Fruit fly (Drosophila melanogaster) whole organism, embryonic: ENCODE data around the gene CG14221.

Experiments
- Bdp1 ChIP-seq: fragments of 200-800 bp; sonication (Bioruptor generic); optimal IDR thresholded peaks from 3 replicates; lab custom pipeline; 2016; ENCODE audit warnings: missing biosample characterization, missing genetic modification characterization
- CG10462 ChIP-seq: fragments of 200-800 bp; sonication (Bioruptor generic); optimal IDR thresholded peaks from 2 replicates; lab custom pipeline; 2016; ENCODE audit warnings: missing biosample characterization, missing genetic modification characterization
- CG11560 ChIP-seq: fragments of 200-800 bp; sonication (Bioruptor generic); IDR thresholded peaks from 3 replicates; pipeline ENCODE4 v1.3.6; 2022; ENCODE audit warnings: missing biosample characterization, missing genetic modification characterization
- CG12104 ChIP-seq: fragments of 200-800 bp; sonication (Bioruptor generic); optimal IDR thresholded peaks from 3 replicates; lab custom pipeline; 2016; ENCODE audit warnings: missing biosample characterization, missing genetic modification characterization
- CG12155 ChIP-seq: fragments of 200-800 bp; sonication (Bioruptor generic); optimal IDR thresholded peaks from 3 replicates; lab custom pipeline; 2016; ENCODE audit warnings: missing biosample characterization, missing genetic modification characterization
- CG12299 ChIP-seq: fragments of 200-800 bp; sonication (Bioruptor generic); optimal IDR thresholded peaks from 2 replicates; lab custom pipeline; 2018; ENCODE audit warnings: missing biosample characterization, mild to moderate bottlenecking, missing genetic modification characterization
- CG12744 ChIP-seq: fragments of 200-800 bp; sonication (Bioruptor generic); optimal IDR thresholded peaks from 2 replicates; lab custom pipeline; 2016; ENCODE audit warnings: missing biosample characterization, missing genetic modification characterization
- CG12769 ChIP-seq: fragments of 200-800 bp; sonication (Bioruptor generic); optimal IDR thresholded peaks from 2 replicates; lab custom pipeline; 2019; ENCODE audit warnings: missing biosample characterization, mild to moderate bottlenecking, missing genetic modification characterization, moderate library complexity
- CG13123 ChIP-seq: fragments of 200-800 bp; sonication (Bioruptor generic); optimal IDR thresholded peaks from 2 replicates; lab custom pipeline; 2016; ENCODE audit warnings: missing biosample characterization, missing genetic modification characterization
- CG14860 ChIP-seq: fragments of 200-800 bp; sonication (Bioruptor generic); IDR thresholded peaks from 3 replicates; pipeline ENCODE4 v1.3.6; 2022; ENCODE audit warnings: missing biosample characterization, missing genetic modification characterization; ENCODE audit not compliant: partially characterized antibody
- CG15011 ChIP-seq: fragments of 200-800 bp; sonication (Bioruptor generic); optimal IDR thresholded peaks from 3 replicates; lab custom pipeline; 2018; ENCODE audit warnings: missing biosample characterization, mild to moderate bottlenecking, missing genetic modification characterization
- CG16779 ChIP-seq: fragments of 200-800 bp; sonication (Bioruptor generic); IDR thresholded peaks from 2 replicates; pipeline ENCODE4 v1.3.6; 2022; ENCODE audit warnings: missing biosample characterization, missing genetic modification characterization
- CG17328 ChIP-seq: fragments of 200-800 bp; sonication (Bioruptor generic); IDR thresholded peaks from 2 replicates; pipeline ENCODE4 v1.3.6; 2022; ENCODE audit warnings: missing biosample characterization, missing genetic modification characterization
- CG18476 ChIP-seq: fragments of 200-800 bp; sonication (Bioruptor generic); optimal IDR thresholded peaks from 2 replicates; lab custom pipeline; 2016; ENCODE audit warnings: missing biosample characterization, mild to moderate bottlenecking, missing genetic modification characterization
- CG2120 ChIP-seq: fragments of 200-800 bp; sonication (Bioruptor generic); optimal IDR thresholded peaks from 3 replicates; lab custom pipeline; 2016; ENCODE audit warnings: missing biosample characterization, missing genetic modification characterization
- CG2129 ChIP-seq: fragments of 200-800 bp; sonication (Bioruptor generic); IDR thresholded peaks from 2 replicates; pipeline ENCODE4 v1.3.6; 2022; ENCODE audit warnings: missing biosample characterization, missing genetic modification characterization; ENCODE audit not compliant: partially characterized antibody
- CG32532 ChIP-seq: fragments of 200-800 bp; sonication (Bioruptor generic); IDR thresholded peaks from 2 replicates; pipeline ENCODE4 v1.3.6; 2022; ENCODE audit warnings: missing biosample characterization, missing genetic modification characterization
- CG34376 ChIP-seq: fragments of 200-800 bp; sonication (Bioruptor generic); optimal IDR thresholded peaks from 2 replicates; lab custom pipeline; 2018; ENCODE audit warnings: missing biosample characterization, mild to moderate bottlenecking, missing genetic modification characterization
- CG6254 ChIP-seq: fragments of 200-800 bp; sonication (Bioruptor generic); optimal IDR thresholded peaks from 3 replicates; lab custom pipeline; 2017; ENCODE audit warnings: mild to moderate bottlenecking, missing biosample characterization, missing genetic modification reagents, missing genetic modification characterization
- CG6654 ChIP-seq: fragments of 200-800 bp; sonication (Bioruptor generic); optimal IDR thresholded peaks from 2 replicates; lab custom pipeline; 2017; ENCODE audit warnings: missing biosample characterization, mild to moderate bottlenecking, missing genetic modification characterization
- CG7271 ChIP-seq: fragments of 200-800 bp; sonication (Bioruptor generic); optimal IDR thresholded peaks from 2 replicates; lab custom pipeline; 2018; ENCODE audit warnings: missing biosample characterization, mild to moderate bottlenecking, missing genetic modification characterization, moderate library complexity
- CG7745 ChIP-seq: fragments of 200-800 bp; sonication (Bioruptor generic); optimal IDR thresholded peaks from 2 replicates; lab custom pipeline; 2018; ENCODE audit warnings: missing biosample characterization, mild to moderate bottlenecking, missing genetic modification characterization, moderate library complexity
- CG8281 ChIP-seq: fragments of 200-800 bp; sonication (Bioruptor generic); optimal IDR thresholded peaks from 2 replicates; lab custom pipeline; 2018; ENCODE audit warnings: missing biosample characterization, mild to moderate bottlenecking, missing genetic modification characterization, moderate library complexity
- Chrac-16 ChIP-seq: fragments of 200-800 bp; sonication (Bioruptor generic); optimal IDR thresholded peaks from 3 replicates; lab custom pipeline; 2016; ENCODE audit warnings: missing biosample characterization, missing genetic modification characterization
- D19B ChIP-seq: fragments of 200-800 bp; sonication (Bioruptor generic); optimal IDR thresholded peaks from 2 replicates; lab custom pipeline; 2017; ENCODE audit warnings: missing biosample characterization, mild to moderate bottlenecking, missing genetic modification characterization
- Dip2 ChIP-seq: fragments of 200-800 bp; sonication (Bioruptor generic); IDR thresholded peaks from 2 replicates; pipeline ENCODE4 v1.3.6; 2022; ENCODE audit warnings: missing biosample characterization, missing genetic modification characterization
- Elba2 ChIP-seq: fragments of 200-800 bp; sonication (Bioruptor generic); optimal IDR thresholded peaks from 3 replicates; lab custom pipeline; 2016; ENCODE audit warnings: missing biosample characterization, missing genetic modification characterization
- Fer3 ChIP-seq: fragments of 200-800 bp; sonication (Bioruptor generic); optimal IDR thresholded peaks from 2 replicates; lab custom pipeline; 2018; ENCODE audit warnings: missing biosample characterization, mild to moderate bottlenecking, missing genetic modification characterization, moderate library complexity
- HLH3B ChIP-seq: fragments of 200-800 bp; sonication (Bioruptor generic); IDR thresholded peaks from 2 replicates; pipeline ENCODE4 v1.3.6; 2022; ENCODE audit warnings: missing biosample characterization, missing genetic modification characterization
- HmgD ChIP-seq: fragments of 200-800 bp; sonication (Bioruptor generic); optimal IDR thresholded peaks from 3 replicates; lab custom pipeline; 2016; ENCODE audit warnings: missing biosample characterization, missing genetic modification characterization
- NfI ChIP-seq: fragments of 200-800 bp; sonication (Bioruptor generic); optimal IDR thresholded peaks from 3 replicates; lab custom pipeline; 2018; ENCODE audit warnings: missing biosample characterization, mild to moderate bottlenecking, missing genetic modification characterization, moderate library complexity
- Optix ChIP-seq: fragments of 200-800 bp; sonication (Bioruptor generic); IDR thresholded peaks from 3 replicates; pipeline ENCODE4 v1.3.6; 2022; ENCODE audit warnings: missing biosample characterization, missing genetic modification characterization
- Ravus ChIP-seq: fragments of 200-800 bp; sonication (Bioruptor generic); IDR thresholded peaks from 2 replicates; pipeline ENCODE4 v1.3.6; 2022; ENCODE audit warnings: missing biosample characterization, missing genetic modification characterization
- Sox102F ChIP-seq: fragments of 200-800 bp; sonication (Bioruptor generic); optimal IDR thresholded peaks from 2 replicates; lab custom pipeline; 2018; ENCODE audit warnings: missing biosample characterization, mild to moderate bottlenecking, missing genetic modification characterization, moderate library complexity
- Xbp1 ChIP-seq: fragments of 200-800 bp; sonication (Bioruptor generic); optimal IDR thresholded peaks from 3 replicates; lab custom pipeline; 2016; ENCODE audit warnings: missing biosample characterization, mild to moderate bottlenecking, missing genetic modification characterization
- ab ChIP-seq: fragments of 200-800 bp; sonication (Bioruptor generic); optimal IDR thresholded peaks from 2 replicates; lab custom pipeline; 2016; ENCODE audit warnings: missing biosample characterization, missing genetic modification characterization
- ato ChIP-seq: fragments of 200-800 bp; sonication (Bioruptor generic); IDR thresholded peaks from 2 replicates; pipeline ENCODE4 v1.3.6; 2022; ENCODE audit warnings: missing biosample characterization, missing genetic modification characterization; ENCODE audit not compliant: partially characterized antibody
- crp ChIP-seq, 2 experiments: fragments of 200-800 bp; sonication (Bioruptor generic); optimal IDR thresholded peaks; 2 replicates in 1 of 2; 3 replicates in 1 of 2; lab custom pipeline; 2017; ENCODE audit warnings: missing biosample characterization in 2 of 2, missing genetic modification characterization in 2 of 2, mild to moderate bottlenecking in 1 of 2, moderate library complexity in 1 of 2
- dati ChIP-seq: fragments of 200-800 bp; sonication (Bioruptor generic); IDR thresholded peaks from 2 replicates; pipeline ENCODE4 v1.3.6; 2022; ENCODE audit warnings: missing biosample characterization, missing genetic modification characterization
- dimm ChIP-seq: fragments of 200-800 bp; sonication (Bioruptor generic); IDR thresholded peaks from 2 replicates; pipeline ENCODE4 v1.3.6; 2022; ENCODE audit warnings: missing biosample characterization, missing genetic modification characterization
- disco-r ChIP-seq: fragments of 200-800 bp; sonication (Bioruptor generic); optimal IDR thresholded peaks from 2 replicates; lab custom pipeline; 2016; ENCODE audit warnings: missing biosample characterization, missing genetic modification characterization
- ewg ChIP-seq: fragments of 200-800 bp; sonication (Bioruptor generic); optimal IDR thresholded peaks from 3 replicates; lab custom pipeline; 2017; ENCODE audit warnings: mild to moderate bottlenecking, missing biosample characterization, missing genetic modification reagents, missing genetic modification characterization
- hb ChIP-seq: fragments of 200-800 bp; sonication (Bioruptor generic); IDR thresholded peaks from 3 replicates; pipeline ENCODE4 v1.3.6; 2022; ENCODE audit warnings: missing biosample characterization, missing genetic modification characterization; ENCODE audit not compliant: partially characterized antibody
- kni ChIP-seq: fragments of 200-800 bp; sonication (Bioruptor generic); optimal IDR thresholded peaks from 3 replicates; lab custom pipeline; 2017; ENCODE audit warnings: mild to moderate bottlenecking, missing biosample characterization, missing genetic modification reagents, missing genetic modification characterization
- lola ChIP-seq, 3 experiments: fragments of >200 bp in 2 of 3; fragments of 200-800 bp in 1 of 3; sonication (Bioruptor generic) in 1 of 3; optimal IDR thresholded peaks; 2 replicates each; lab custom pipeline; 2017 to 2019; ENCODE audit warnings: missing biosample characterization in 3 of 3, missing genetic modification characterization in 3 of 3, mild to moderate bottlenecking in 1 of 3, moderate library complexity in 1 of 3
- oc ChIP-seq: fragments of 200-800 bp; sonication (Bioruptor generic); optimal IDR thresholded peaks from 2 replicates; lab custom pipeline; 2018; ENCODE audit warnings: missing biosample characterization, mild to moderate bottlenecking, missing genetic modification characterization, moderate library complexity
- odd ChIP-seq: fragments of 200-800 bp; sonication (Bioruptor generic); optimal IDR thresholded peaks from 2 replicates; lab custom pipeline; 2017; ENCODE audit warnings: missing biosample characterization, mild to moderate bottlenecking, missing genetic modification characterization
- pita ChIP-seq: fragments of 200-800 bp; sonication (Bioruptor generic); optimal IDR thresholded peaks from 2 replicates; lab custom pipeline; 2017; ENCODE audit warnings: missing biosample characterization, mild to moderate bottlenecking, missing genetic modification characterization
- tap ChIP-seq: fragments of 200-800 bp; optimal IDR thresholded peaks from 3 replicates; lab custom pipeline; 2019; ENCODE audit warnings: missing biosample characterization, mild to moderate bottlenecking, missing genetic modification characterization, moderate library complexity
- zfh2 ChIP-seq: fragments of 200-800 bp; sonication (Bioruptor generic); optimal IDR thresholded peaks from 2 replicates; lab custom pipeline; 2016; ENCODE audit warnings: missing biosample characterization, missing genetic modification characterization

Gene CG14221

DNA sequence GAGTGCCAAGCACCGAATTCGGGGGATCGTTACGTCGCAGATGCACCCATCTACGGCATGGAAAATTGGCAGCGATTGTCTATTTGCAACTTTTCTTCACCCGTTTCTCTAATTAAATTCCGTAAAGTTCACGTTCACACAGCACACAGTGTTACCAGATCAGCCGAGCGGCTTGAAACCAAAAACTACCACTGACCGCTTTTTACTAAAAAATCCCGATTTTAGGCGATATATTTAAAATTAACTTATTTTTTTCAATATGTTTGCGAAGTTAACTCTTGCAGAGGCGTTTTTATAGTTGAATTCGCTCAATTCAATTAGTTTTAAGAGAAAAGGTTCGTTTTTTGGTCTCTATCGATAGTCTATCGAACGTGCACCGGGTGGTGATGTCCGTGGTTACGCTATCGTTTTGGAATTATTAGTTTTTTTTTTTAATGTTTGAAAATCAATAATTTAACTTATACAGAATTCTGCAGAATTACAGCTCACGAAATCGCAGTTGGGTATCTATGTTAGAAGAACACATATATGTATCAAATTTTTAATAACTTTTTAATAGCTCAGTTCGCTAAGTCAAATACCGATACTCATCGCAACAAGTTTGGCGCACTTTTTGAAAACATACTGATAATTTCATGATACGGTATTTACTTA, 41.3 kb downstream of the CG14221 start, which contains the start of gene Tao (continued):
- TF ChIP-seq CG12155 (GFP tag; lab: Kevin White, UChicago) = no peak
- TF ChIP-seq CG17328 = no peak
- no peak for TF ChIP-seq CG7745
- TF ChIP-seq CG10462 (GFP tag; lab: Kevin White, UChicago) = no peak
- no peak for TF ChIP-seq CG15011 (GFP tag; lab: Kevin White, UChicago)
- no peak for TF ChIP-seq Fer3
- TF ChIP-seq D19B (GFP tag; lab: Kevin White, UChicago) = no peak
- no peak for TF ChIP-seq NfI (GFP tag; lab: Kevin White, UChicago)
- TF ChIP-seq CG6254 (GFP tag; lab: Kevin White, UChicago) = no peak
- TF ChIP-seq CG7271 (tag; lab: Kevin White, UChicago) = no peak
- TF ChIP-seq CG12104 (GFP tag; lab: Kevin White, UChicago) = no peak
- no peak for TF ChIP-seq Ravus (GFP tag; lab: Robert Waterston, UW)
- TF ChIP-seq disco-r = no peak
- TF ChIP-seq CG13123 (GFP tag; lab: Kevin White, UChicago) = no peak
- TF ChIP-seq dimm (GFP tag; lab: Robert Waterston, UW) = no peak
- peak; percentile 16 for TF ChIP-seq CG18476 (GFP tag; lab: Kevin White, UChicago)
- TF ChIP-seq ato (GFP tag; lab: Robert Waterston, UW) = peak; percentile 42
- TF ChIP-seq odd (GFP tag; lab: Kevin White, UChicago) = no peak
- no peak for TF ChIP-seq ewg (GFP tag; lab: Kevin White, UChicago)
- TF ChIP-seq crp (GFP tag; optimal IDR thresholded peaks at IDR 0.05; lab: Kevin White, UChicago) = no peak
- TF ChIP-seq Xbp1 (GFP tag; lab: Kevin White, UChicago) = no peak
- peak; percentile 68 for TF ChIP-seq CG2129 (GFP tag; lab: Robert Waterston, UW)
- no peak for TF ChIP-seq CG34376
- no peak for TF ChIP-seq Elba2
- TF ChIP-seq CG12299 = no peak
- no peak for TF ChIP-seq lola (GFP tag; optimal IDR thresholded peaks at IDR 0.05; lab: Kevin White, UChicago)
- TF ChIP-seq CG12769 = no peak
- TF ChIP-seq Sox102F = no peak
- TF ChIP-seq Chrac-16 (GFP tag; lab: Kevin White, UChicago) = no peak
- no peak for TF ChIP-seq HLH3B (GFP tag; lab: Robert Waterston, UW)
- TF ChIP-seq dati = no peak
- TF ChIP-seq kni (GFP tag; lab: Kevin White, UChicago) = no peak
- no peak for TF ChIP-seq tap (tag; lab: Kevin White, UChicago)
- TF ChIP-seq CG8281 = no peak
- TF ChIP-seq oc (tag; lab: Kevin White, UChicago) = no peak
- no peak for TF ChIP-seq Bdp1 (GFP tag; lab: Kevin White, UChicago)
- TF ChIP-seq CG16779 (GFP tag; lab: Robert Waterston, UW) = no peak
- peak; percentile 86 for TF ChIP-seq hb (GFP tag; lab: Robert Waterston, UW)
- no peak for TF ChIP-seq ab
- no peak for TF ChIP-seq CG6654 (GFP tag; lab: Kevin White, UChicago)
- no peak for TF ChIP-seq Optix (GFP tag; lab: Robert Waterston, UW)
- TF ChIP-seq CG32532 (GFP tag; lab: Robert Waterston, UW) = no peak
- no peak for TF ChIP-seq zfh2 (GFP tag; lab: Kevin White, UChicago)
- TF ChIP-seq CG2120 = peak; percentile 11
- TF ChIP-seq pita (GFP tag; lab: Kevin White, UChicago) = no peak
- TF ChIP-seq CG12744 (GFP tag; lab: Kevin White, UChicago) = no peak
- TF ChIP-seq CG11560 (tag; lab: Robert Waterston, UW) = no peak
- peak; percentile 88; the same call in 2 of the 3 replicates for TF ChIP-seq CG14860 (GFP tag; lab: Robert Waterston, UW)
- TF ChIP-seq HmgD (GFP tag; lab: Kevin White, UChicago) = no peak
- TF ChIP-seq Dip2 (GFP tag; lab: Robert Waterston, UW) = no peak
